Fruit fly (Drosophila melanogaster) whole organism, embryonic: ENCODE results near the gene CG33124.
A peak's percentile ranks its signal among the peaks of the same experiment; 100 is the strongest.

Experiments
- B-H2 ChIP-seq: fragments of 200-800 bp; sonication (Bioruptor generic); optimal IDR thresholded peaks from 2 replicates; lab custom pipeline; 2018; ENCODE audit warnings: missing biosample characterization, mild to moderate bottlenecking, missing genetic modification characterization
- CG12071 ChIP-seq: fragments of 200-800 bp; sonication (Bioruptor generic); optimal IDR thresholded peaks from 3 replicates; lab custom pipeline; 2018; ENCODE audit warnings: missing biosample characterization, mild to moderate bottlenecking, missing genetic modification characterization
- CG12659 ChIP-seq: fragments of 200-800 bp; sonication (Bioruptor generic); optimal IDR thresholded peaks from 3 replicates; lab custom pipeline; 2017; ENCODE audit warnings: mild to moderate bottlenecking, missing biosample characterization, missing genetic modification reagents, missing genetic modification characterization
- CG13296 ChIP-seq: fragments of 200-800 bp; sonication (Bioruptor generic); optimal IDR thresholded peaks from 3 replicates; lab custom pipeline; 2018; ENCODE audit warnings: missing biosample characterization, mild to moderate bottlenecking, missing genetic modification characterization
- CG13894 ChIP-seq: fragments of 200-800 bp; sonication (Bioruptor generic); optimal IDR thresholded peaks from 3 replicates; lab custom pipeline; 2018; ENCODE audit warnings: missing biosample characterization, mild to moderate bottlenecking, missing genetic modification characterization, moderate library complexity
- CG15514 ChIP-seq: fragments of 200-800 bp; sonication (Bioruptor generic); optimal IDR thresholded peaks from 3 replicates; lab custom pipeline; 2017; ENCODE audit warnings: missing biosample characterization, missing genetic modification characterization, mild to moderate bottlenecking, moderate library complexity, missing genetic modification reagents
- CG17359 ChIP-seq: fragments of 200-800 bp; sonication (Bioruptor generic); optimal IDR thresholded peaks from 3 replicates; lab custom pipeline; 2018; ENCODE audit warnings: missing biosample characterization, mild to moderate bottlenecking, missing genetic modification characterization, moderate library complexity
- CG18619 ChIP-seq: fragments of 200-800 bp; sonication (Bioruptor generic); optimal IDR thresholded peaks from 3 replicates; lab custom pipeline; 2017; ENCODE audit warnings: missing biosample characterization, mild to moderate bottlenecking, missing genetic modification characterization
- CG18764 ChIP-seq: fragments of 200-800 bp; sonication (Bioruptor generic); optimal IDR thresholded peaks from 3 replicates; lab custom pipeline; 2016; ENCODE audit warnings: missing biosample characterization, missing genetic modification characterization
- CG3163 ChIP-seq: fragments of 200-800 bp; sonication (Bioruptor generic); optimal IDR thresholded peaks from 3 replicates; lab custom pipeline; 2016; ENCODE audit warnings: missing biosample characterization, missing genetic modification characterization
- CG4617 ChIP-seq: fragments of 200-800 bp; sonication (Bioruptor generic); optimal IDR thresholded peaks from 3 replicates; lab custom pipeline; 2016; ENCODE audit warnings: missing biosample characterization, missing genetic modification characterization, borderline replicate concordance
- CG7271 ChIP-seq: fragments of 200-800 bp; sonication (Bioruptor generic); optimal IDR thresholded peaks from 2 replicates; lab custom pipeline; 2018; ENCODE audit warnings: missing biosample characterization, mild to moderate bottlenecking, missing genetic modification characterization, moderate library complexity
- CG7745 ChIP-seq: fragments of 200-800 bp; sonication (Bioruptor generic); optimal IDR thresholded peaks from 2 replicates; lab custom pipeline; 2018; ENCODE audit warnings: missing biosample characterization, mild to moderate bottlenecking, missing genetic modification characterization, moderate library complexity
- CG7786 ChIP-seq: fragments of 200-800 bp; sonication (Bioruptor generic); optimal IDR thresholded peaks from 2 replicates; lab custom pipeline; 2016; ENCODE audit warnings: missing biosample characterization, missing genetic modification characterization
- CG8290 ChIP-seq, 3 experiments: fragments of 200-800 bp; sonication (Bioruptor generic); optimal IDR thresholded peaks; 2 replicates each; lab custom pipeline; 2016 to 2019; ENCODE audit warnings: missing biosample characterization in 3 of 3, missing genetic modification characterization in 3 of 3, mild to moderate bottlenecking in 2 of 3, moderate library complexity in 1 of 3
- CkIIα-i1 ChIP-seq: fragments of 200-800 bp; sonication (Bioruptor generic); IDR thresholded peaks from 2 replicates; pipeline ENCODE4 v1.3.6; 2022; ENCODE audit warnings: missing biosample characterization, missing genetic modification characterization
- D ChIP-seq, 2 experiments: fragments of 200-800 bp in 1 of 2; fragments of >200 bp in 1 of 2; sonication (Bioruptor generic) in 1 of 2; optimal IDR thresholded peaks; 2 replicates in 1 of 2; 3 replicates in 1 of 2; lab custom pipeline; 2017; ENCODE audit warnings: mild to moderate bottlenecking in 1 of 2, missing biosample characterization in 1 of 2, missing genetic modification characterization in 1 of 2, missing genetic modification reagents in 1 of 2
- Dad ChIP-seq: fragments of 200-800 bp; sonication (Bioruptor generic); optimal IDR thresholded peaks from 3 replicates; lab custom pipeline; 2016; ENCODE audit warnings: missing biosample characterization, missing genetic modification characterization
- Dbx ChIP-seq: fragments of 200-800 bp; sonication (Bioruptor generic); IDR thresholded peaks from 3 replicates; pipeline ENCODE4 v1.3.6; 2022; ENCODE audit warnings: missing biosample characterization, missing genetic modification characterization
- H2.0 ChIP-seq: fragments of 200-800 bp; sonication (Bioruptor generic); IDR thresholded peaks from 2 replicates; pipeline ENCODE4 v1.3.6; 2022; ENCODE audit warnings: missing biosample characterization, missing genetic modification characterization
- Jarid2 ChIP-seq: fragments of 200-800 bp; sonication (Bioruptor generic); optimal IDR thresholded peaks from 3 replicates; lab custom pipeline; 2017; ENCODE audit warnings: mild to moderate bottlenecking, missing biosample characterization, missing genetic modification reagents, missing genetic modification characterization
- MESR4 ChIP-seq: fragments of 200-800 bp; sonication (Bioruptor generic); optimal IDR thresholded peaks from 2 replicates; lab custom pipeline; 2018; ENCODE audit warnings: missing biosample characterization, mild to moderate bottlenecking, missing genetic modification characterization, moderate library complexity
- MTF-1 ChIP-seq: fragments of 200-800 bp; sonication (Bioruptor generic); optimal IDR thresholded peaks from 2 replicates; lab custom pipeline; 2018; ENCODE audit warnings: missing biosample characterization, mild to moderate bottlenecking, missing genetic modification characterization, borderline replicate concordance
- Myb ChIP-seq: fragments of 200-800 bp; sonication (Bioruptor generic); optimal IDR thresholded peaks from 2 replicates; lab custom pipeline; 2016; ENCODE audit warnings: missing biosample characterization, missing genetic modification characterization
- NC2β ChIP-seq: fragments of 200-800 bp; sonication (Bioruptor generic); optimal IDR thresholded peaks from 2 replicates; lab custom pipeline; 2016; ENCODE audit warnings: missing biosample characterization, missing genetic modification characterization
- Rfx ChIP-seq: fragments of 200-800 bp; sonication (Bioruptor generic); IDR thresholded peaks from 2 replicates; pipeline ENCODE4 v1.3.6; 2022; ENCODE audit warnings: missing biosample characterization, missing genetic modification characterization
- Spps ChIP-seq: fragments of 200-800 bp; sonication (Bioruptor generic); optimal IDR thresholded peaks from 2 replicates; lab custom pipeline; 2018; ENCODE audit warnings: missing biosample characterization, mild to moderate bottlenecking, missing genetic modification characterization
- TFAM ChIP-seq: fragments of 200-800 bp; sonication (Bioruptor generic); optimal IDR thresholded peaks from 2 replicates; lab custom pipeline; 2017; ENCODE audit warnings: missing biosample characterization, missing genetic modification characterization, inconsistent platforms
- YL-1 ChIP-seq: fragments of 200-800 bp; sonication (Bioruptor generic); optimal IDR thresholded peaks from 3 replicates; lab custom pipeline; 2017; ENCODE audit warnings: missing biosample characterization, mild to moderate bottlenecking, missing genetic modification characterization
- ash1 ChIP-seq: fragments of 200-800 bp; sonication (Bioruptor generic); optimal IDR thresholded peaks from 2 replicates; lab custom pipeline; 2018; ENCODE audit warnings: missing biosample characterization, mild to moderate bottlenecking, missing genetic modification characterization
- ato ChIP-seq: fragments of 200-800 bp; sonication (Bioruptor generic); IDR thresholded peaks from 2 replicates; pipeline ENCODE4 v1.3.6; 2022; ENCODE audit warnings: missing biosample characterization, missing genetic modification characterization; ENCODE audit not compliant: partially characterized antibody
- dpn ChIP-seq, 2 experiments: fragments of 200-800 bp; sonication (Bioruptor generic); optimal IDR thresholded peaks; 3 replicates each; lab custom pipeline; 2016; ENCODE audit warnings: missing biosample characterization in 2 of 2, missing genetic modification characterization in 2 of 2
- fd102C ChIP-seq: fragments of 200-800 bp; sonication (Bioruptor generic); optimal IDR thresholded peaks from 2 replicates; lab custom pipeline; 2018; ENCODE audit warnings: missing biosample characterization, mild to moderate bottlenecking, missing genetic modification characterization, moderate library complexity
- gcm ChIP-seq: fragments of 200-800 bp; sonication (Bioruptor generic); optimal IDR thresholded peaks from 2 replicates; lab custom pipeline; 2019; ENCODE audit warnings: missing biosample characterization, mild to moderate bottlenecking, missing genetic modification characterization, moderate library complexity
- inv ChIP-seq: fragments of 200-800 bp; sonication (Bioruptor generic); IDR thresholded peaks from 2 replicates; pipeline ENCODE4 v1.3.6; 2022; ENCODE audit warnings: missing biosample characterization, missing genetic modification characterization; ENCODE audit not compliant: partially characterized antibody
- jigr1 ChIP-seq: fragments of 200-800 bp; sonication (Bioruptor generic); IDR thresholded peaks from 3 replicates; pipeline ENCODE4 v1.3.6; 2022; ENCODE audit warnings: missing biosample characterization, missing genetic modification characterization
- jumu ChIP-seq: fragments of 200-800 bp; sonication (Bioruptor generic); optimal IDR thresholded peaks from 3 replicates; lab custom pipeline; 2016; ENCODE audit warnings: missing biosample characterization, missing genetic modification characterization
- nerfin-2 ChIP-seq: fragments of 200-800 bp; sonication (Bioruptor generic); IDR thresholded peaks from 2 replicates; pipeline ENCODE4 v1.3.6; 2022; ENCODE audit warnings: missing biosample characterization, missing genetic modification characterization; ENCODE audit not compliant: partially characterized antibody
- nom ChIP-seq: fragments of 200-800 bp; sonication (Bioruptor generic); optimal IDR thresholded peaks from 2 replicates; lab custom pipeline; 2017; ENCODE audit warnings: missing biosample characterization, missing genetic modification characterization, mild to moderate bottlenecking, moderate library complexity, missing genetic modification reagents
- otp ChIP-seq: fragments of 200-800 bp; sonication (Bioruptor generic); IDR thresholded peaks from 3 replicates; pipeline ENCODE4, ENCODE4 v1.3.6; 2022; ENCODE audit warnings: missing biosample characterization, missing genetic modification characterization
- pfk ChIP-seq: fragments of 200-800 bp; sonication (Bioruptor generic); optimal IDR thresholded peaks from 2 replicates; lab custom pipeline; 2018; ENCODE audit warnings: missing biosample characterization, mild to moderate bottlenecking, missing genetic modification characterization, moderate library complexity
- row ChIP-seq: fragments of 200-800 bp; sonication (Bioruptor generic); IDR thresholded peaks from 3 replicates; pipeline ENCODE4 v1.3.6; 2022; ENCODE audit warnings: missing biosample characterization, missing genetic modification characterization
- seq ChIP-seq: fragments of 200-800 bp; sonication (Bioruptor generic); IDR thresholded peaks from 2 replicates; pipeline ENCODE4 v1.3.6; 2022; ENCODE audit warnings: missing biosample characterization, missing genetic modification characterization
- sob ChIP-seq: fragments of 200-800 bp; sonication (Bioruptor generic); IDR thresholded peaks from 2 replicates; pipeline ENCODE4 v1.3.6; 2022; ENCODE audit warnings: missing biosample characterization, missing genetic modification characterization
- tgo ChIP-seq: fragments of 200-800 bp; sonication (Bioruptor generic); IDR thresholded peaks from 3 replicates; pipeline ENCODE4 v1.3.6; 2022; ENCODE audit warnings: missing biosample characterization, missing genetic modification characterization
- vvl ChIP-seq: fragments of 200-800 bp; sonication (Bioruptor generic); IDR thresholded peaks from 2 replicates; pipeline ENCODE4 v1.3.6; 2022; ENCODE audit warnings: missing biosample characterization, missing genetic modification characterization

The CG33124 gene

DNA sequence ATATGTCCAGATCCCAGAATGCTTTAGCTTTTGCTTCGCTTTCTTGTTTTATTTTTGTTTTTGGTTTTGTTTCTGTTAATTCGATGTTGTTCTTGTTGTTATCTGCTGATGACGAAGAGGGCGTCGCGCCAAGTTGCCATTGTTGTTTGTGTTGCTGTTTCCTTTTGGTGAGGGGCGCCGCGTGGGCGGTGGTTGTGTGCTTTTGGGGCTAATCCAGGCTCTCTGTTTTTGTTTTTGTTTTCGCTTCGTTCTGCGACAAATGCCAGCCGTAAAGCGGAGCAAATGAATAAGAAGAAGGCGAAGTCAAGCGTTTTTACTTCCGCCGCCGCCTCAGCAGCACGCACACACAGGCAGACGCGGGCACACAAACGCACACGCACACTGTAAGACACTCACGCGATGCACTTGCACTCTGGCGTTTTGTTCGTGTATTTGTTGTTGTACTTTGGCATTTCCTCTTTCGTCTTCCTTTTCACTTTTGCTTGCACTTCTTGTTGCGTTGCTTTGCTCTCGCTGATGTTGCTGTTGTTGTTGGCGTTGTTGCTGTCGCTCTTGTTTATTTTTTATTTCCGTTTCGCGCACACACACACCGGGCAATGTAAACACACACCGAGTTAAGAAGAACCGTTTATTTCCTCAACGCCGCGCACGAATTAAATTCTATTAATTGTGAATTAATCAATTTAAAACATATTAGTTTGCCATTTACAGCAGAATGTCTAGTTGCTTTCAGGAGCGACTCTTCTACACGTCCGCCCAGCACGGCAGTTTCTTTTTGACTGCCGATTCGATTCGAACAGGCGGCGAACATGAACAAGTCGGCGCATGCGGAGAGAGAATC is 30.7 kb downstream of the CG33124 start, which contains the start of gene aop (continued):
- no peak for TF ChIP-seq D (optimal IDR thresholded peaks at IDR 0.05; lab: Kevin White, UChicago)
- peak; percentile 3 for TF ChIP-seq D (GFP tag; optimal IDR thresholded peaks at IDR 0.05; lab: Kevin White, UChicago)
- TF ChIP-seq Dad (GFP tag; lab: Kevin White, UChicago), result no peak
- peak; percentile 29 for TF ChIP-seq NC2β (GFP tag; lab: Kevin White, UChicago)
- peak; percentile 98 for TF ChIP-seq Jarid2 (GFP tag; lab: Kevin White, UChicago)
- TF ChIP-seq CG18619 (GFP tag; lab: Kevin White, UChicago), result peak; percentile 20
- peak; percentile 38; the same call in 1 of the 2 replicates for TF ChIP-seq Rfx
- peak; percentile 33; the same call in 1 of the 3 replicates for TF ChIP-seq otp (GFP tag; lab: Robert Waterston, UW)
- no peak for TF ChIP-seq MESR4 (GFP tag; lab: Kevin White, UChicago)
- TF ChIP-seq CG3163, result peak; percentile 78
- no peak for TF ChIP-seq Myb
- peak; percentile 36 for TF ChIP-seq B-H2 (GFP tag; lab: Kevin White, UChicago)
- TF ChIP-seq jumu (GFP tag; lab: Kevin White, UChicago), result no peak
- peak; percentile 24 for TF ChIP-seq CG18764
- TF ChIP-seq tgo (GFP tag; lab: Robert Waterston, UW), result 0 out of 3 replicates have a peak, but pooled peaks have one; percentile 10
- peak; percentile 29 for TF ChIP-seq CG12659
- TF ChIP-seq dpn (GFP tag; optimal IDR thresholded peaks at IDR 0.05; lab: Kevin White, UChicago), result peak in 1 of 2 experiments; percentile 43
- TF ChIP-seq Spps (tag; lab: Kevin White, UChicago), result peak; percentile 39
- TF ChIP-seq CG8290 (GFP tag; optimal IDR thresholded peaks at IDR 0.05; lab: Kevin White, UChicago), result no peak
- peak in 1 of 2 experiments; percentile 72 for TF ChIP-seq CG8290 (tag; optimal IDR thresholded peaks at IDR 0.05; lab: Kevin White, UChicago)
- TF ChIP-seq fd102C (GFP tag; lab: Kevin White, UChicago), result peak; percentile 77
- no peak; the same call in 1 of the 2 replicates for TF ChIP-seq seq (GFP tag; lab: Robert Waterston, UW)
- TF ChIP-seq ato, result peak; percentile 61; the same call in 1 of the 2 replicates
- TF ChIP-seq CkIIα-i1 (GFP tag; lab: Robert Waterston, UW), result no peak
- peak; percentile 71 for TF ChIP-seq ash1
- peak; percentile 48 for TF ChIP-seq MTF-1 (GFP tag; lab: Kevin White, UChicago)
- peak; percentile 45 for TF ChIP-seq CG7745 (tag; lab: Kevin White, UChicago)
- TF ChIP-seq CG17359 (tag; lab: Kevin White, UChicago), result peak; percentile 35
- no peak for TF ChIP-seq TFAM (GFP tag; lab: Kevin White, UChicago)
- TF ChIP-seq CG12071 (GFP tag; lab: Kevin White, UChicago), result peak; percentile 56
- no peak for TF ChIP-seq jigr1 (GFP tag; lab: Robert Waterston, UW)
- TF ChIP-seq CG15514 (GFP tag; lab: Kevin White, UChicago), result peak; percentile 16
- TF ChIP-seq CG4617, result no peak
- peak; percentile 23; the same call in 1 of the 3 replicates for TF ChIP-seq row (GFP tag; lab: Robert Waterston, UW)
- TF ChIP-seq H2.0, result no peak
- TF ChIP-seq gcm (GFP tag; lab: Kevin White, UChicago), result no peak
- peak; percentile 48; the same call in 1 of the 3 replicates for TF ChIP-seq Dbx
- no peak for TF ChIP-seq nerfin-2 (GFP tag; lab: Robert Waterston, UW)
- TF ChIP-seq sob (GFP tag; lab: Robert Waterston, UW), result no peak
- TF ChIP-seq inv (GFP tag; lab: Robert Waterston, UW), result no peak
- TF ChIP-seq pfk, result peak; percentile 45
- no peak for TF ChIP-seq CG7786 (GFP tag; lab: Kevin White, UChicago)
- TF ChIP-seq YL-1 (GFP tag; lab: Kevin White, UChicago), result peak; percentile 14
- peak; percentile 24 for TF ChIP-seq CG7271
- TF ChIP-seq vvl (GFP tag; lab: Robert Waterston, UW), result peak; percentile 48; the same call in 1 of the 2 replicates
- peak; percentile 57 for TF ChIP-seq CG13894 (tag; lab: Kevin White, UChicago)
- TF ChIP-seq CG13296 (GFP tag; lab: Kevin White, UChicago), result peak; percentile 48
- peak; percentile 46 for TF ChIP-seq nom (GFP tag; lab: Kevin White, UChicago)
